Fruit fly (Drosophila melanogaster) whole organism, embryonic: Measurements from ENCODE around the gene brat.

ENCODE experiments used
- ATbp ChIP-seq: fragments of 200-800 bp; sonication (Bioruptor generic); optimal IDR thresholded peaks from 2 replicates; lab custom pipeline; 2017; ENCODE audit warnings: missing biosample characterization, mild to moderate bottlenecking, missing genetic modification characterization, missing genetic modification reagents
- Adf1 ChIP-seq: fragments of 200-800 bp; sonication (Bioruptor generic); IDR thresholded peaks from 2 replicates; pipeline ENCODE4 v1.3.6; 2022; ENCODE audit warnings: missing biosample characterization, missing genetic modification characterization
- Blimp-1 ChIP-seq: fragments of 200-800 bp; sonication (Bioruptor generic); optimal IDR thresholded peaks from 3 replicates; lab custom pipeline; 2018; ENCODE audit warnings: missing biosample characterization, missing genetic modification characterization, mild to moderate bottlenecking, moderate library complexity, missing genetic modification reagents
- CG10267 ChIP-seq: fragments of 200-800 bp; sonication (Bioruptor generic); optimal IDR thresholded peaks from 2 replicates; lab custom pipeline; 2018; ENCODE audit warnings: missing biosample characterization, mild to moderate bottlenecking, missing genetic modification characterization, moderate library complexity
- CG12219 ChIP-seq: fragments of 200-800 bp; sonication (Bioruptor generic); optimal IDR thresholded peaks from 3 replicates; lab custom pipeline; 2018; ENCODE audit warnings: missing biosample characterization, mild to moderate bottlenecking, missing genetic modification characterization
- CG1233 ChIP-seq: fragments of 200-800 bp; sonication (Bioruptor generic); optimal IDR thresholded peaks from 4 replicates; lab custom pipeline; 2018; ENCODE audit warnings: missing biosample characterization, mild to moderate bottlenecking, missing genetic modification characterization
- CG14965 ChIP-seq: fragments of 200-800 bp; sonication (Bioruptor generic); optimal IDR thresholded peaks from 2 replicates; lab custom pipeline; 2016; ENCODE audit warnings: missing biosample characterization, missing genetic modification characterization, borderline replicate concordance
- CG1529 ChIP-seq: fragments of 200-800 bp; sonication (Bioruptor generic); optimal IDR thresholded peaks from 3 replicates; lab custom pipeline; 2018; ENCODE audit warnings: missing biosample characterization, missing genetic modification characterization
- CG15601 ChIP-seq: fragments of 200-800 bp; sonication (Bioruptor generic); optimal IDR thresholded peaks from 3 replicates; lab custom pipeline; 2019; ENCODE audit warnings: missing biosample characterization, mild to moderate bottlenecking, missing genetic modification characterization, moderate library complexity
- CG17568 ChIP-seq: fragments of 200-800 bp; sonication (Bioruptor generic); optimal IDR thresholded peaks from 2 replicates; lab custom pipeline; 2018; ENCODE audit warnings: missing biosample characterization, mild to moderate bottlenecking, missing genetic modification characterization, moderate library complexity
- CG17612 ChIP-seq: fragments of 200-800 bp; sonication (Bioruptor generic); IDR thresholded peaks from 2 replicates; pipeline ENCODE4 v1.3.6; 2022; ENCODE audit warnings: missing biosample characterization, missing genetic modification characterization
- CG17829 ChIP-seq: fragments of 200-800 bp; optimal IDR thresholded peaks from 2 replicates; lab custom pipeline; 2019; ENCODE audit warnings: missing biosample characterization, mild to moderate bottlenecking, missing genetic modification characterization, moderate library complexity
- CG31441 ChIP-seq: fragments of 200-800 bp; sonication (Bioruptor generic); IDR thresholded peaks from 2 replicates; pipeline ENCODE4 v1.3.6; 2022; ENCODE audit warnings: missing biosample characterization, missing genetic modification characterization
- CG34376 ChIP-seq: fragments of 200-800 bp; sonication (Bioruptor generic); optimal IDR thresholded peaks from 2 replicates; lab custom pipeline; 2018; ENCODE audit warnings: missing biosample characterization, mild to moderate bottlenecking, missing genetic modification characterization
- CG4328 ChIP-seq: fragments of 200-800 bp; sonication (Bioruptor generic); optimal IDR thresholded peaks from 3 replicates; lab custom pipeline; 2017; ENCODE audit warnings: missing biosample characterization, missing genetic modification reagents, missing genetic modification characterization
- CG5953 ChIP-seq: fragments of 200-800 bp; sonication (Bioruptor generic); IDR thresholded peaks from 2 replicates; pipeline ENCODE4 v1.3.6; 2022; ENCODE audit warnings: missing biosample characterization, missing genetic modification characterization
- CG6813 ChIP-seq: fragments of 200-800 bp; sonication (Bioruptor generic); optimal IDR thresholded peaks from 2 replicates; lab custom pipeline; 2017; ENCODE audit warnings: missing biosample characterization, missing genetic modification characterization, mild to moderate bottlenecking, moderate library complexity, missing genetic modification reagents
- CG7271 ChIP-seq: fragments of 200-800 bp; sonication (Bioruptor generic); optimal IDR thresholded peaks from 2 replicates; lab custom pipeline; 2018; ENCODE audit warnings: missing biosample characterization, mild to moderate bottlenecking, missing genetic modification characterization, moderate library complexity
- CG7745 ChIP-seq: fragments of 200-800 bp; sonication (Bioruptor generic); optimal IDR thresholded peaks from 2 replicates; lab custom pipeline; 2018; ENCODE audit warnings: missing biosample characterization, mild to moderate bottlenecking, missing genetic modification characterization, moderate library complexity
- CG8281 ChIP-seq: fragments of 200-800 bp; sonication (Bioruptor generic); optimal IDR thresholded peaks from 2 replicates; lab custom pipeline; 2018; ENCODE audit warnings: missing biosample characterization, mild to moderate bottlenecking, missing genetic modification characterization, moderate library complexity
- CG8359 ChIP-seq: fragments of 200-800 bp; sonication (Bioruptor generic); optimal IDR thresholded peaks from 2 replicates; lab custom pipeline; 2017; ENCODE audit warnings: missing biosample characterization, mild to moderate bottlenecking, missing genetic modification characterization, borderline replicate concordance
- CoRest ChIP-seq: fragments of 200-800 bp; sonication (Bioruptor generic); optimal IDR thresholded peaks from 3 replicates; lab custom pipeline; 2018; ENCODE audit warnings: missing biosample characterization, mild to moderate bottlenecking, missing genetic modification characterization, moderate library complexity
- D ChIP-seq, 2 experiments: fragments of 200-800 bp in 1 of 2; fragments of >200 bp in 1 of 2; sonication (Bioruptor generic) in 1 of 2; optimal IDR thresholded peaks; 2 replicates in 1 of 2; 3 replicates in 1 of 2; lab custom pipeline; 2017; ENCODE audit warnings: mild to moderate bottlenecking in 1 of 2, missing biosample characterization in 1 of 2, missing genetic modification characterization in 1 of 2, missing genetic modification reagents in 1 of 2
- ERR ChIP-seq: fragments of 200-800 bp; sonication (Bioruptor generic); optimal IDR thresholded peaks from 2 replicates; lab custom pipeline; 2016; ENCODE audit warnings: missing biosample characterization, missing genetic modification characterization
- Eip74EF ChIP-seq, 2 experiments: fragments of 200-800 bp in 1 of 2; fragments of >200 bp in 1 of 2; sonication (Bioruptor generic) in 1 of 2; optimal IDR thresholded peaks; 2 replicates each; lab custom pipeline; 2017 to 2019; ENCODE audit warnings: missing biosample characterization in 2 of 2, missing genetic modification characterization in 2 of 2, mild to moderate bottlenecking in 1 of 2, moderate library complexity in 1 of 2
- HHEX ChIP-seq: fragments of 200-800 bp; sonication (Bioruptor generic); optimal IDR thresholded peaks from 3 replicates; lab custom pipeline; 2017; ENCODE audit warnings: missing biosample characterization, mild to moderate bottlenecking, missing genetic modification characterization, missing genetic modification reagents
- Hr78 ChIP-seq, 2 experiments: fragments of 200-800 bp in 1 of 2; fragments of >200 bp in 1 of 2; sonication (Bioruptor generic) in 1 of 2; optimal IDR thresholded peaks; 2 replicates each; lab custom pipeline; 2017 to 2019; ENCODE audit warnings: missing biosample characterization in 2 of 2, missing genetic modification characterization in 2 of 2, mild to moderate bottlenecking in 1 of 2, moderate library complexity in 1 of 2
- Kr ChIP-seq: fragments of 200-800 bp; sonication (Bioruptor generic); optimal IDR thresholded peaks from 2 replicates; lab custom pipeline; 2017; ENCODE audit warnings: missing biosample characterization, mild to moderate bottlenecking, missing genetic modification characterization
- Lim3 ChIP-seq: fragments of 200-800 bp; sonication (Bioruptor generic); IDR thresholded peaks from 2 replicates; pipeline ENCODE4 v1.3.6; 2022; ENCODE audit warnings: missing biosample characterization, missing genetic modification characterization
- MTF-1 ChIP-seq: fragments of 200-800 bp; sonication (Bioruptor generic); optimal IDR thresholded peaks from 2 replicates; lab custom pipeline; 2018; ENCODE audit warnings: missing biosample characterization, mild to moderate bottlenecking, missing genetic modification characterization, borderline replicate concordance
- Nf-YA ChIP-seq: fragments of 200-800 bp; sonication (Bioruptor generic); IDR thresholded peaks from 2 replicates; pipeline ENCODE4 v1.3.6; 2022; ENCODE audit warnings: missing biosample characterization, missing genetic modification characterization
- NfI ChIP-seq: fragments of 200-800 bp; sonication (Bioruptor generic); optimal IDR thresholded peaks from 3 replicates; lab custom pipeline; 2018; ENCODE audit warnings: missing biosample characterization, mild to moderate bottlenecking, missing genetic modification characterization, moderate library complexity
- PHDP ChIP-seq: fragments of 200-800 bp; sonication (Bioruptor generic); optimal IDR thresholded peaks from 3 replicates; lab custom pipeline; 2018; ENCODE audit warnings: missing biosample characterization, mild to moderate bottlenecking, missing genetic modification characterization, moderate library complexity
- Vsx1 ChIP-seq: fragments of 200-800 bp; sonication (Bioruptor generic); optimal IDR thresholded peaks from 2 replicates; lab custom pipeline; 2017; ENCODE audit warnings: missing biosample characterization, mild to moderate bottlenecking, missing genetic modification characterization, missing genetic modification reagents
- ash1 ChIP-seq: fragments of 200-800 bp; sonication (Bioruptor generic); optimal IDR thresholded peaks from 2 replicates; lab custom pipeline; 2018; ENCODE audit warnings: missing biosample characterization, mild to moderate bottlenecking, missing genetic modification characterization
- crol ChIP-seq: fragments of 200-800 bp; sonication (Bioruptor generic); IDR thresholded peaks from 2 replicates; pipeline ENCODE4 v1.3.6; 2022; ENCODE audit warnings: missing biosample characterization, missing genetic modification characterization
- en ChIP-seq: fragments of 200-800 bp; sonication (Bioruptor generic); optimal IDR thresholded peaks from 2 replicates; lab custom pipeline; 2016; ENCODE audit warnings: missing biosample characterization, missing genetic modification characterization
- gt ChIP-seq: fragments of 200-800 bp; sonication (Bioruptor generic); IDR thresholded peaks from 2 replicates; pipeline ENCODE4 v1.3.6; 2022; ENCODE audit warnings: missing biosample characterization, missing genetic modification characterization
- kah ChIP-seq: fragments of 200-800 bp; sonication (Bioruptor generic); optimal IDR thresholded peaks from 2 replicates; lab custom pipeline; 2018; ENCODE audit warnings: missing biosample characterization, mild to moderate bottlenecking, missing genetic modification characterization
- nerfin-1 ChIP-seq: fragments of 200-800 bp; sonication (Bioruptor generic); optimal IDR thresholded peaks from 3 replicates; lab custom pipeline; 2019; ENCODE audit warnings: missing biosample characterization, mild to moderate bottlenecking, missing genetic modification characterization, moderate library complexity
- row ChIP-seq: fragments of 200-800 bp; sonication (Bioruptor generic); IDR thresholded peaks from 3 replicates; pipeline ENCODE4 v1.3.6; 2022; ENCODE audit warnings: missing biosample characterization, missing genetic modification characterization
- shn ChIP-seq: fragments of 200-800 bp; sonication (Bioruptor generic); optimal IDR thresholded peaks from 3 replicates; lab custom pipeline; 2016; ENCODE audit warnings: missing biosample characterization, missing genetic modification characterization
- so ChIP-seq: fragments of 200-800 bp; sonication (Bioruptor generic); IDR thresholded peaks from 3 replicates; pipeline ENCODE4 v1.3.6; 2022; ENCODE audit warnings: missing biosample characterization, missing genetic modification characterization
- tap ChIP-seq: fragments of 200-800 bp; optimal IDR thresholded peaks from 3 replicates; lab custom pipeline; 2019; ENCODE audit warnings: missing biosample characterization, mild to moderate bottlenecking, missing genetic modification characterization, moderate library complexity
- unc-4 ChIP-seq: fragments of 200-800 bp; sonication (Bioruptor generic); IDR thresholded peaks from 2 replicates; pipeline ENCODE4 v1.3.6; 2022; ENCODE audit warnings: missing biosample characterization, missing genetic modification characterization; ENCODE audit not compliant: partially characterized antibody
- vnd ChIP-seq: fragments of 200-800 bp; sonication (Bioruptor generic); IDR thresholded peaks from 3 replicates; pipeline ENCODE4 v1.3.6; 2022; ENCODE audit warnings: missing biosample characterization, missing genetic modification characterization; ENCODE audit not compliant: partially characterized antibody
- wek ChIP-seq: fragments of 200-800 bp; sonication (Bioruptor generic); optimal IDR thresholded peaks from 3 replicates; lab custom pipeline; 2018; ENCODE audit warnings: missing biosample characterization, mild to moderate bottlenecking, missing genetic modification characterization, moderate library complexity
- zfh1 ChIP-seq: fragments of 200-800 bp; sonication (Bioruptor generic); IDR thresholded peaks from 3 replicates; pipeline ENCODE4 v1.3.6; 2022; ENCODE audit warnings: missing biosample characterization, missing genetic modification characterization

brat gene

dm6 chr2L:19191789-19192297 lies 58.2 kb downstream of the brat start (continued):
- TF ChIP-seq CG7271 = peak; percentile 41
- no peak for TF ChIP-seq zfh1 (GFP tag; lab: Robert Waterston, UW)
- peak; percentile 30 for TF ChIP-seq Blimp-1 (GFP tag; lab: Kevin White, UChicago)
- TF ChIP-seq CG31441 = peak; percentile 73
- TF ChIP-seq row (GFP tag; lab: Robert Waterston, UW) = no peak
- TF ChIP-seq so (GFP tag; lab: Robert Waterston, UW) = peak; percentile 9; the same call in 1 of the 3 replicates
- TF ChIP-seq tap (tag; lab: Kevin White, UChicago) = peak; percentile 68
- TF ChIP-seq NfI = no peak
- no peak for TF ChIP-seq Lim3 (GFP tag; lab: Robert Waterston, UW)
- peak; percentile 75 for TF ChIP-seq Vsx1 (GFP tag; lab: Kevin White, UChicago)
- peak; percentile 31 for TF ChIP-seq kah
- TF ChIP-seq vnd (GFP tag; lab: Robert Waterston, UW) = 0 out of 3 replicates have a peak, but pooled peaks have one; percentile 9
- no peak for TF ChIP-seq ash1
- TF ChIP-seq CG1529 (GFP tag; lab: Kevin White, UChicago) = peak; percentile 15
- TF ChIP-seq ATbp (GFP tag; lab: Kevin White, UChicago) = peak; percentile 63
- peak; percentile 8 for TF ChIP-seq CG34376 (GFP tag; lab: Kevin White, UChicago)
- no peak for TF ChIP-seq shn
- peak; percentile 0 for TF ChIP-seq en
- no peak for TF ChIP-seq unc-4 (GFP tag; lab: Robert Waterston, UW)
- peak; percentile 44 for TF ChIP-seq wek (GFP tag; lab: Kevin White, UChicago)
- no peak for TF ChIP-seq D (optimal IDR thresholded peaks at IDR 0.05; lab: Kevin White, UChicago)
- TF ChIP-seq D (GFP tag; optimal IDR thresholded peaks at IDR 0.05; lab: Kevin White, UChicago) = peak; percentile 47
- TF ChIP-seq CG12219 (GFP tag; lab: Kevin White, UChicago) = peak; percentile 21
- TF ChIP-seq CG14965 (GFP tag; lab: Kevin White, UChicago) = no peak
- no peak for TF ChIP-seq gt (GFP tag; lab: Robert Waterston, UW)
- no peak for TF ChIP-seq ERR (GFP tag; lab: Kevin White, UChicago)
- TF ChIP-seq CG7745 (tag; lab: Kevin White, UChicago) = peak; percentile 90
- peak; percentile 0 for TF ChIP-seq PHDP
- peak; percentile 64 for TF ChIP-seq nerfin-1 (tag; lab: Kevin White, UChicago)
- peak; percentile 38 for TF ChIP-seq MTF-1 (GFP tag; lab: Kevin White, UChicago)
- TF ChIP-seq Kr (GFP tag; lab: Kevin White, UChicago) = peak; percentile 69
- peak; percentile 42 for TF ChIP-seq CG4328
- peak; percentile 50 for TF ChIP-seq HHEX (GFP tag; lab: Kevin White, UChicago)
- TF ChIP-seq crol (GFP tag; lab: Robert Waterston, UW) = peak; percentile 84
- peak; percentile 30 for TF ChIP-seq CG17829 (tag; lab: Kevin White, UChicago)
- TF ChIP-seq CG6813 (GFP tag; lab: Kevin White, UChicago) = peak; percentile 64
- peak; percentile 10 for TF ChIP-seq CG1233 (GFP tag; lab: Kevin White, UChicago)
- TF ChIP-seq Nf-YA (GFP tag; lab: Robert Waterston, UW) = no peak
- TF ChIP-seq CG8281 (tag; lab: Kevin White, UChicago) = peak; percentile 53
- TF ChIP-seq Eip74EF (GFP tag; optimal IDR thresholded peaks at IDR 0.05; lab: Kevin White, UChicago) = peak in 1 of 2 experiments; percentile 36
- peak; percentile 5 for TF ChIP-seq CoRest (tag; lab: Kevin White, UChicago)
- TF ChIP-seq CG17568 = no peak
- TF ChIP-seq CG15601 (tag; lab: Kevin White, UChicago) = peak; percentile 73
- no peak for TF ChIP-seq CG17612 (GFP tag; lab: Robert Waterston, UW)
- TF ChIP-seq Adf1 = no peak
- TF ChIP-seq CG5953 = no peak
- TF ChIP-seq CG8359 (GFP tag; lab: Kevin White, UChicago) = peak; percentile 11
- TF ChIP-seq CG10267 (tag; lab: Kevin White, UChicago) = peak; percentile 6
- TF ChIP-seq Hr78 (GFP tag; optimal IDR thresholded peaks at IDR 0.05; lab: Kevin White, UChicago) = peak in 1 of 2 experiments; percentile 58
